Worm (Caenorhabditis elegans): ENCODE measurements around the gene ape-1.

- TF ChIP-seq elt-2 (tag; optimal IDR thresholded peaks at IDR 0.05) (no peak), pha-4 (tag; optimal IDR thresholded peaks at IDR 0.05) (no peak), gmeb-2 (tag; optimal IDR thresholded peaks at IDR 0.05) (no peak), fax-1 (tag; optimal IDR thresholded peaks at IDR 0.05) (no peak), F13H6.1 (tag; optimal IDR thresholded peaks at IDR 0.05) (no peak), ref-2 (tag; optimal IDR thresholded peaks at IDR 0.05) (peak; percentile 57), unc-42 (tag; optimal IDR thresholded peaks at IDR 0.05) (no peak), unc-55 (GFP tag; optimal IDR thresholded peaks at IDR 0.05) (no peak), hlh-30 (tag; optimal IDR thresholded peaks at IDR 0.05; ENCODE audit: insufficient read depth) (peak; percentile 65), mec-3 (tag; optimal IDR thresholded peaks at IDR 0.05; ENCODE audit: borderline replicate concordance) (no peak), dve-1 (tag; optimal IDR thresholded peaks at IDR 0.05) (no peak), nhr-11 (tag; optimal IDR thresholded peaks at IDR 0.05) (no peak), sox-4 (tag; optimal IDR thresholded peaks at IDR 0.05) (no peak), pqm-1 (tag; optimal IDR thresholded peaks at IDR 0.05) (no peak)
Measured at ce11 chrV:11673746-11674365, 1.9 kb upstream of the ape-1 start.

All from whole organism, late embryonic.